Fruit fly (Drosophila melanogaster) whole organism, embryonic: Measurements from ENCODE around the gene CG44838.

Experiments used
- Abd-B ChIP-seq: fragments of 200-800 bp; sonication (Bioruptor generic); optimal IDR thresholded peaks from 2 replicates; lab custom pipeline; 2018; ENCODE audit warnings: missing biosample characterization, mild to moderate bottlenecking, missing genetic modification characterization, moderate library complexity
- Ada2b ChIP-seq: fragments of 200-800 bp; sonication (Bioruptor generic); IDR thresholded peaks from 2 replicates; pipeline ENCODE4 v1.3.6; 2022; ENCODE audit warnings: missing biosample characterization, missing genetic modification characterization
- Atf-2 ChIP-seq: fragments of 200-800 bp; sonication (Bioruptor generic); optimal IDR thresholded peaks from 2 replicates; lab custom pipeline; 2016; ENCODE audit warnings: missing biosample characterization, missing genetic modification characterization
- B-H1 ChIP-seq: fragments of 200-800 bp; sonication (Bioruptor generic); IDR thresholded peaks from 3 replicates; pipeline ENCODE4 v1.3.6; 2022; ENCODE audit warnings: missing biosample characterization, missing genetic modification characterization
- Blimp-1 ChIP-seq: fragments of 200-800 bp; sonication (Bioruptor generic); optimal IDR thresholded peaks from 3 replicates; lab custom pipeline; 2018; ENCODE audit warnings: missing biosample characterization, missing genetic modification characterization, mild to moderate bottlenecking, moderate library complexity, missing genetic modification reagents
- CG1024 ChIP-seq: fragments of 200-800 bp; sonication (Bioruptor generic); IDR thresholded peaks from 2 replicates; pipeline ENCODE4 v1.3.6; 2022; ENCODE audit warnings: missing biosample characterization, missing genetic modification characterization
- CG10654 ChIP-seq: fragments of 200-800 bp; sonication (Bioruptor generic); optimal IDR thresholded peaks from 2 replicates; lab custom pipeline; 2016; ENCODE audit warnings: missing biosample characterization, missing genetic modification characterization
- CG14710 ChIP-seq: fragments of 200-800 bp; sonication (Bioruptor generic); optimal IDR thresholded peaks from 3 replicates; lab custom pipeline; 2019; ENCODE audit warnings: missing biosample characterization, mild to moderate bottlenecking, missing genetic modification characterization, moderate library complexity
- CG15479 ChIP-seq: fragments of 200-800 bp; sonication (Bioruptor generic); optimal IDR thresholded peaks from 3 replicates; lab custom pipeline; 2019; ENCODE audit warnings: missing biosample characterization, mild to moderate bottlenecking, missing genetic modification characterization, moderate library complexity
- CG1647 ChIP-seq: fragments of 200-800 bp; sonication (Bioruptor generic); optimal IDR thresholded peaks from 3 replicates; lab custom pipeline; 2016; ENCODE audit warnings: missing biosample characterization, missing genetic modification characterization
- CG16863 ChIP-seq: fragments of 200-800 bp; sonication (Bioruptor generic); optimal IDR thresholded peaks from 3 replicates; lab custom pipeline; 2016; ENCODE audit warnings: missing biosample characterization, missing genetic modification characterization
- CG17568 ChIP-seq: fragments of 200-800 bp; sonication (Bioruptor generic); optimal IDR thresholded peaks from 2 replicates; lab custom pipeline; 2018; ENCODE audit warnings: missing biosample characterization, mild to moderate bottlenecking, missing genetic modification characterization, moderate library complexity
- CG18262 ChIP-seq: fragments of 200-800 bp; optimal IDR thresholded peaks from 3 replicates; lab custom pipeline; 2019; ENCODE audit warnings: missing biosample characterization, mild to moderate bottlenecking, missing genetic modification characterization, moderate library complexity
- CG31365 ChIP-seq: fragments of 200-800 bp; sonication (Bioruptor generic); optimal IDR thresholded peaks from 2 replicates; lab custom pipeline; 2018; ENCODE audit warnings: missing biosample characterization, mild to moderate bottlenecking, missing genetic modification characterization
- CG32772 ChIP-seq: fragments of 200-800 bp; sonication (Bioruptor generic); IDR thresholded peaks from 2 replicates; pipeline ENCODE4 v1.3.6; 2022; ENCODE audit warnings: missing biosample characterization, missing genetic modification characterization
- CG33213 ChIP-seq: fragments of 200-800 bp; sonication (Bioruptor generic); optimal IDR thresholded peaks from 3 replicates; lab custom pipeline; 2016; ENCODE audit warnings: missing biosample characterization, missing genetic modification characterization
- CG3838 ChIP-seq: fragments of 200-800 bp; sonication (Bioruptor generic); optimal IDR thresholded peaks from 3 replicates; lab custom pipeline; 2016; ENCODE audit warnings: missing biosample characterization, missing genetic modification characterization
- CG4424 ChIP-seq: fragments of 200-800 bp; sonication (Bioruptor generic); optimal IDR thresholded peaks from 3 replicates; lab custom pipeline; 2016; ENCODE audit warnings: missing biosample characterization, missing genetic modification characterization
- CG7271 ChIP-seq: fragments of 200-800 bp; sonication (Bioruptor generic); optimal IDR thresholded peaks from 2 replicates; lab custom pipeline; 2018; ENCODE audit warnings: missing biosample characterization, mild to moderate bottlenecking, missing genetic modification characterization, moderate library complexity
- Dbx ChIP-seq: fragments of 200-800 bp; sonication (Bioruptor generic); IDR thresholded peaks from 3 replicates; pipeline ENCODE4 v1.3.6; 2022; ENCODE audit warnings: missing biosample characterization, missing genetic modification characterization
- Gug ChIP-seq: fragments of 200-800 bp; sonication (Bioruptor generic); IDR thresholded peaks from 4 replicates; pipeline ENCODE4 v1.3.6; 2022; ENCODE audit warnings: missing biosample characterization, missing genetic modification characterization
- HLH4C ChIP-seq: fragments of 200-800 bp; sonication (Bioruptor generic); IDR thresholded peaks from 3 replicates; pipeline ENCODE4 v1.3.6; 2022; ENCODE audit warnings: missing biosample characterization, missing genetic modification characterization; ENCODE audit not compliant: partially characterized antibody
- Meics ChIP-seq: fragments of 200-800 bp; sonication (Bioruptor generic); optimal IDR thresholded peaks from 2 replicates; lab custom pipeline; 2017; ENCODE audit warnings: missing biosample characterization, mild to moderate bottlenecking, missing genetic modification characterization
- Opbp ChIP-seq: fragments of 200-800 bp; sonication (Bioruptor generic); IDR thresholded peaks from 3 replicates; pipeline ENCODE4 v1.3.6; 2022; ENCODE audit warnings: missing biosample characterization, missing genetic modification characterization; ENCODE audit not compliant: partially characterized antibody
- Pdp1 ChIP-seq, 2 experiments: fragments of 200-800 bp; sonication (Bioruptor generic); optimal IDR thresholded peaks; 3 replicates each; lab custom pipeline; 2016; ENCODE audit warnings: missing biosample characterization in 2 of 2, missing genetic modification characterization in 2 of 2, mild to moderate bottlenecking in 1 of 2, moderate library complexity in 1 of 2
- Scr ChIP-seq: fragments of 200-800 bp; sonication (Bioruptor generic); IDR thresholded peaks from 2 replicates; pipeline ENCODE4 v1.3.6; 2022; ENCODE audit warnings: missing biosample characterization, missing genetic modification characterization; ENCODE audit not compliant: partially characterized antibody
- Sox102F ChIP-seq: fragments of 200-800 bp; sonication (Bioruptor generic); optimal IDR thresholded peaks from 2 replicates; lab custom pipeline; 2018; ENCODE audit warnings: missing biosample characterization, mild to moderate bottlenecking, missing genetic modification characterization, moderate library complexity
- TFAM ChIP-seq: fragments of 200-800 bp; sonication (Bioruptor generic); optimal IDR thresholded peaks from 2 replicates; lab custom pipeline; 2017; ENCODE audit warnings: missing biosample characterization, missing genetic modification characterization, inconsistent platforms
- Vsx1 ChIP-seq: fragments of 200-800 bp; sonication (Bioruptor generic); optimal IDR thresholded peaks from 2 replicates; lab custom pipeline; 2017; ENCODE audit warnings: missing biosample characterization, mild to moderate bottlenecking, missing genetic modification characterization, missing genetic modification reagents
- ara ChIP-seq: fragments of 200-800 bp; sonication (Bioruptor generic); IDR thresholded peaks from 2 replicates; pipeline ENCODE4 v1.3.6; 2022; ENCODE audit warnings: missing biosample characterization, missing genetic modification characterization
- bowl ChIP-seq: fragments of 200-800 bp; sonication (Bioruptor generic); IDR thresholded peaks from 2 replicates; pipeline ENCODE4 v1.3.6; 2022; ENCODE audit warnings: missing biosample characterization, missing genetic modification characterization
- crp ChIP-seq, 2 experiments: fragments of 200-800 bp; sonication (Bioruptor generic); optimal IDR thresholded peaks; 2 replicates in 1 of 2; 3 replicates in 1 of 2; lab custom pipeline; 2017; ENCODE audit warnings: missing biosample characterization in 2 of 2, missing genetic modification characterization in 2 of 2, mild to moderate bottlenecking in 1 of 2, moderate library complexity in 1 of 2
- da ChIP-seq: fragments of 200-800 bp; sonication (Bioruptor generic); optimal IDR thresholded peaks from 2 replicates; lab custom pipeline; 2016; ENCODE audit warnings: missing biosample characterization, missing genetic modification characterization
- dpn ChIP-seq, 2 experiments: fragments of 200-800 bp; sonication (Bioruptor generic); optimal IDR thresholded peaks; 3 replicates each; lab custom pipeline; 2016; ENCODE audit warnings: missing biosample characterization in 2 of 2, missing genetic modification characterization in 2 of 2
- ems ChIP-seq: fragments of 200-800 bp; sonication (Bioruptor generic); optimal IDR thresholded peaks from 3 replicates; lab custom pipeline; 2016; ENCODE audit warnings: missing biosample characterization, missing genetic modification characterization
- ftz-f1 ChIP-seq: fragments of 200-800 bp; sonication (Bioruptor generic); optimal IDR thresholded peaks from 2 replicates; lab custom pipeline; 2016; ENCODE audit warnings: missing biosample characterization, missing genetic modification characterization
- grn ChIP-seq: fragments of 200-800 bp; sonication (Bioruptor generic); optimal IDR thresholded peaks from 3 replicates; lab custom pipeline; 2017; ENCODE audit warnings: missing biosample characterization, missing genetic modification characterization
- gt ChIP-seq: fragments of 200-800 bp; sonication (Bioruptor generic); IDR thresholded peaks from 2 replicates; pipeline ENCODE4 v1.3.6; 2022; ENCODE audit warnings: missing biosample characterization, missing genetic modification characterization
- hbn ChIP-seq: fragments of 200-800 bp; sonication (Bioruptor generic); IDR thresholded peaks from 2 replicates; pipeline ENCODE4 v1.3.6; 2022; ENCODE audit warnings: missing biosample characterization, missing genetic modification characterization; ENCODE audit not compliant: partially characterized antibody
- kah ChIP-seq: fragments of 200-800 bp; sonication (Bioruptor generic); optimal IDR thresholded peaks from 2 replicates; lab custom pipeline; 2018; ENCODE audit warnings: missing biosample characterization, mild to moderate bottlenecking, missing genetic modification characterization
- ken ChIP-seq: fragments of 200-800 bp; sonication (Bioruptor generic); IDR thresholded peaks from 3 replicates; pipeline ENCODE4 v1.3.6; 2022; ENCODE audit warnings: missing biosample characterization, missing genetic modification characterization
- kni ChIP-seq: fragments of 200-800 bp; sonication (Bioruptor generic); optimal IDR thresholded peaks from 3 replicates; lab custom pipeline; 2017; ENCODE audit warnings: mild to moderate bottlenecking, missing biosample characterization, missing genetic modification reagents, missing genetic modification characterization
- nom ChIP-seq: fragments of 200-800 bp; sonication (Bioruptor generic); optimal IDR thresholded peaks from 2 replicates; lab custom pipeline; 2017; ENCODE audit warnings: missing biosample characterization, missing genetic modification characterization, mild to moderate bottlenecking, moderate library complexity, missing genetic modification reagents
- phol ChIP-seq: fragments of 200-800 bp; sonication (Bioruptor generic); optimal IDR thresholded peaks from 3 replicates; lab custom pipeline; 2018; ENCODE audit warnings: missing biosample characterization, mild to moderate bottlenecking, missing genetic modification characterization, moderate library complexity
- pros ChIP-seq: fragments of 200-800 bp; sonication (Bioruptor generic); optimal IDR thresholded peaks from 3 replicates; lab custom pipeline; 2019; ENCODE audit warnings: missing biosample characterization, mild to moderate bottlenecking, missing genetic modification characterization, moderate library complexity
- shn ChIP-seq: fragments of 200-800 bp; sonication (Bioruptor generic); optimal IDR thresholded peaks from 3 replicates; lab custom pipeline; 2016; ENCODE audit warnings: missing biosample characterization, missing genetic modification characterization
- tx ChIP-seq: fragments of 200-800 bp; sonication (Bioruptor generic); optimal IDR thresholded peaks from 2 replicates; lab custom pipeline; 2016; ENCODE audit warnings: missing biosample characterization, missing genetic modification characterization
- wor ChIP-seq: fragments of 200-800 bp; sonication (Bioruptor generic); IDR thresholded peaks from 2 replicates; pipeline ENCODE4 v1.3.6; 2022; ENCODE audit warnings: missing biosample characterization, missing genetic modification characterization
- zf30C ChIP-seq: fragments of 200-800 bp; sonication (Bioruptor generic); optimal IDR thresholded peaks from 3 replicates; lab custom pipeline; 2018; ENCODE audit warnings: missing biosample characterization, mild to moderate bottlenecking, missing genetic modification characterization

The CG44838 gene

dm6 chr3L:9461670-9462246 lies 908 bp downstream of the CG44838 start (continued):
- TF ChIP-seq CG7271 (tag; lab: Kevin White, UChicago) (peak; percentile 98), ftz-f1 (peak; percentile 54), Abd-B (GFP tag; lab: Kevin White, UChicago) (peak; percentile 63), CG18262 (tag; lab: Kevin White, UChicago) (no peak), tx (GFP tag; lab: Kevin White, UChicago) (no peak), shn (GFP tag; lab: Kevin White, UChicago) (peak; percentile 52), CG3838 (GFP tag; lab: Kevin White, UChicago) (no peak), ems (GFP tag; lab: Kevin White, UChicago) (peak; percentile 17), ken (GFP tag; lab: Robert Waterston, UW) (peak; percentile 54; the same call in 1 of the 3 replicates), TFAM (GFP tag; lab: Kevin White, UChicago) (no peak), B-H1 (GFP tag; lab: Robert Waterston, UW) (peak; percentile 18; the same call in 2 of the 3 replicates), kah (GFP tag; lab: Kevin White, UChicago) (peak; percentile 59), Dbx (GFP tag; lab: Robert Waterston, UW) (no peak), CG10654 (GFP tag; lab: Kevin White, UChicago) (peak; percentile 49), dpn (GFP tag; optimal IDR thresholded peaks at IDR 0.05; lab: Kevin White, UChicago) (peak in 1 of 2 experiments; percentile 27), Pdp1 (GFP tag; optimal IDR thresholded peaks at IDR 0.05; lab: Kevin White, UChicago) (peak in 1 of 2 experiments; percentile 3), Atf-2 (GFP tag; lab: Kevin White, UChicago) (no peak), da (GFP tag; lab: Kevin White, UChicago) (no peak), CG32772 (peak; percentile 49), Gug (peak; percentile 43; the same call in 1 of the 4 replicates), Meics (GFP tag; lab: Kevin White, UChicago) (no peak), CG16863 (GFP tag; lab: Kevin White, UChicago) (no peak), phol (tag; lab: Kevin White, UChicago) (peak; percentile 71), CG1647 (GFP tag; lab: Kevin White, UChicago) (peak; percentile 26), hbn (GFP tag; lab: Robert Waterston, UW) (no peak), CG4424 (no peak), Vsx1 (GFP tag; lab: Kevin White, UChicago) (no peak), CG15479 (GFP tag; lab: Kevin White, UChicago) (peak; percentile 86), CG14710 (tag; lab: Kevin White, UChicago) (no peak), wor (GFP tag; lab: Robert Waterston, UW) (no peak; the same call in 1 of the 2 replicates), CG33213 (peak; percentile 29), Scr (GFP tag; lab: Robert Waterston, UW) (no peak), Opbp (GFP tag; lab: Robert Waterston, UW) (0 out of 3 replicates have a peak, but pooled peaks have one; percentile 30), CG17568 (GFP tag; lab: Kevin White, UChicago) (peak; percentile 7), CG31365 (tag; lab: Kevin White, UChicago) (no peak), Sox102F (peak; percentile 54), bowl (GFP tag; lab: Robert Waterston, UW) (no peak), kni (GFP tag; lab: Kevin White, UChicago) (peak; percentile 87), Blimp-1 (GFP tag; lab: Kevin White, UChicago) (peak; percentile 3), ara (peak; percentile 66; the same call in 1 of the 2 replicates), grn (GFP tag; lab: Kevin White, UChicago) (peak; percentile 70), zf30C (GFP tag; lab: Kevin White, UChicago) (no peak), gt (GFP tag; lab: Robert Waterston, UW) (no peak), crp (GFP tag; optimal IDR thresholded peaks at IDR 0.05; lab: Kevin White, UChicago) (peak in 1 of 2 experiments; percentile 17), HLH4C (GFP tag; lab: Robert Waterston, UW) (0 out of 3 replicates have a peak, but pooled peaks have one; percentile 18), CG1024 (GFP tag; lab: Robert Waterston, UW) (no peak; the same call in 1 of the 2 replicates), nom (GFP tag; lab: Kevin White, UChicago) (no peak), pros (peak; percentile 73), Ada2b (peak; percentile 58; the same call in 1 of the 2 replicates)
